Fruit fly (Drosophila melanogaster): Measurements from ENCODE around the gene CG13992.

The CG13992 gene

dm6 chr2L:5981433-5982333, 14.1 kb upstream of the CG13992 start, which contains the start of gene eIF4A (continued):
- TF ChIP-seq CG17186 (GFP tag; optimal IDR thresholded peaks at IDR 0.05) (peak; percentile 64), lab (GFP tag; optimal IDR thresholded peaks at IDR 0.05) (peak; percentile 18), C15 (GFP tag; IDR thresholded peaks at IDR 0.05) (no peak), Nf-YC (tag; optimal IDR thresholded peaks at IDR 0.05) (no peak), CG6689 (GFP tag; IDR thresholded peaks at IDR 0.05) (no peak), ham (GFP tag; IDR thresholded peaks at IDR 0.05) (no peak), CG13424 (tag; optimal IDR thresholded peaks at IDR 0.05) (no peak), dan (GFP tag; IDR thresholded peaks at IDR 0.05) (no peak), HHEX (GFP tag; optimal IDR thresholded peaks at IDR 0.05) (no peak), eve (GFP tag; optimal IDR thresholded peaks at IDR 0.05) (no peak), CG11085 (GFP tag; IDR thresholded peaks at IDR 0.05) (no peak), CG7987 (GFP tag; optimal IDR thresholded peaks at IDR 0.05) (peak; percentile 41), ERR (GFP tag; optimal IDR thresholded peaks at IDR 0.05) (no peak), az2 (GFP tag; optimal IDR thresholded peaks at IDR 0.05) (no peak), sisA (GFP tag; IDR thresholded peaks at IDR 0.05) (no peak), wek (GFP tag; optimal IDR thresholded peaks at IDR 0.05) (peak; percentile 38), Hey (tag; optimal IDR thresholded peaks at IDR 0.05) (no peak), ac (GFP tag; optimal IDR thresholded peaks at IDR 0.05) (no peak), z (GFP tag; IDR thresholded peaks at IDR 0.05) (no peak), Scr (GFP tag; IDR thresholded peaks at IDR 0.05; ENCODE audit: partially characterized antibody) (no peak), CG12071 (GFP tag; optimal IDR thresholded peaks at IDR 0.05) (peak; percentile 29), CG9437 (GFP tag; optimal IDR thresholded peaks at IDR 0.05) (peak; percentile 89), nmo (GFP tag; optimal IDR thresholded peaks at IDR 0.05) (peak; percentile 65), Asciz (GFP tag; optimal IDR thresholded peaks at IDR 0.05) (peak; percentile 23), mirr (GFP tag; optimal IDR thresholded peaks at IDR 0.05) (peak; percentile 40), CG18619 (GFP tag; optimal IDR thresholded peaks at IDR 0.05) (peak; percentile 47), dm (GFP tag; optimal IDR thresholded peaks at IDR 0.05) (peak; percentile 85), Ssrp (tag; optimal IDR thresholded peaks at IDR 0.05) (peak; percentile 12), yki (optimal IDR thresholded peaks at IDR 0.05) (peak; percentile 61), Drgx (GFP tag; IDR thresholded peaks at IDR 0.05) (no peak), CG9876 (GFP tag; optimal IDR thresholded peaks at IDR 0.05) (peak; percentile 7), CG17385 (GFP tag; optimal IDR thresholded peaks at IDR 0.05) (peak; percentile 16), odd (GFP tag; optimal IDR thresholded peaks at IDR 0.05) (peak; percentile 52), Ravus (GFP tag; IDR thresholded peaks at IDR 0.05) (no peak), pzg (GFP tag; optimal IDR thresholded peaks at IDR 0.05) (peak; percentile 71), hbn (GFP tag; IDR thresholded peaks at IDR 0.05; ENCODE audit: partially characterized antibody) (no peak), fu2 (GFP tag; optimal IDR thresholded peaks at IDR 0.05) (no peak), Dek (tag; optimal IDR thresholded peaks at IDR 0.05) (no peak), CG32772 (GFP tag; IDR thresholded peaks at IDR 0.05) (no peak), Vsx1 (GFP tag; optimal IDR thresholded peaks at IDR 0.05) (peak; percentile 26), Med (GFP tag) (peak; percentile 91), maf-S (GFP tag; optimal IDR thresholded peaks at IDR 0.05) (no peak), BtbVII (GFP tag; optimal IDR thresholded peaks at IDR 0.05) (peak; percentile 16), sob (GFP tag; IDR thresholded peaks at IDR 0.05) (no peak), CG9727 (GFP tag; optimal IDR thresholded peaks at IDR 0.05) (no peak), tap (tag; optimal IDR thresholded peaks at IDR 0.05) (peak; percentile 19), bigmax (GFP tag; optimal IDR thresholded peaks at IDR 0.05) (peak; percentile 40), CG9817 (tag; optimal IDR thresholded peaks at IDR 0.05) (peak; percentile 15), dpn (GFP tag; optimal IDR thresholded peaks at IDR 0.05) (no peak)
